Fruit fly (Drosophila melanogaster) whole organism, prepupa: ENCODE results near the gene CG32036.

ENCODE experiments used
- CG11762 ChIP-seq: fragments of 200-800 bp; sonication (Bioruptor generic); optimal IDR thresholded peaks from 3 replicates; lab custom pipeline; 2016; ENCODE audit warnings: missing biosample characterization, missing genetic modification characterization; ENCODE audit not compliant: insufficient read depth
- CG11902 ChIP-seq: fragments of 200-800 bp; sonication (Bioruptor generic); optimal IDR thresholded peaks from 3 replicates; lab custom pipeline; 2016; ENCODE audit warnings: missing biosample characterization, missing genetic modification characterization
- CG1621 ChIP-seq: fragments of 200-800 bp; sonication (Bioruptor generic); optimal IDR thresholded peaks from 3 replicates; lab custom pipeline; 2018; ENCODE audit warnings: missing biosample characterization, mild to moderate bottlenecking, missing genetic modification characterization
- CG3032 ChIP-seq: fragments of 200-800 bp; optimal IDR thresholded peaks from 2 replicates; lab custom pipeline; 2019; ENCODE audit warnings: missing biosample characterization, mild to moderate bottlenecking, missing genetic modification characterization, moderate library complexity
- CG34406 ChIP-seq: fragments of 200-800 bp; sonication (Bioruptor generic); optimal IDR thresholded peaks from 3 replicates; lab custom pipeline; 2016; ENCODE audit warnings: missing biosample characterization, missing genetic modification characterization
- CG4318 ChIP-seq: fragments of 200-800 bp; sonication (Bioruptor generic); optimal IDR thresholded peaks from 3 replicates; lab custom pipeline; 2017; ENCODE audit warnings: missing biosample characterization, mild to moderate bottlenecking, missing genetic modification characterization
- CG6163 ChIP-seq: fragments of 200-800 bp; sonication (Bioruptor generic); IDR thresholded peaks from 3 replicates; pipeline ENCODE4 v1.3.6; 2022; ENCODE audit warnings: missing biosample characterization, missing genetic modification characterization
- CG6276 ChIP-seq: fragments of 200-800 bp; sonication (Bioruptor generic); optimal IDR thresholded peaks from 2 replicates; lab custom pipeline; 2017; ENCODE audit warnings: missing biosample characterization, mild to moderate bottlenecking, missing genetic modification characterization
- CG6808 ChIP-seq: fragments of 200-800 bp; sonication (Bioruptor generic); optimal IDR thresholded peaks from 3 replicates; lab custom pipeline; 2017; ENCODE audit warnings: missing biosample characterization, missing genetic modification characterization, mild to moderate bottlenecking, moderate library complexity, missing genetic modification reagents
- CG8119 ChIP-seq: fragments of 200-800 bp; sonication (Bioruptor generic); IDR thresholded peaks from 3 replicates; pipeline ENCODE4 v1.3.6; 2022; ENCODE audit warnings: missing biosample characterization, missing genetic modification characterization
- Eip75B ChIP-seq: fragments of 200-800 bp; sonication (Bioruptor generic); optimal IDR thresholded peaks from 3 replicates; lab custom pipeline; 2016; ENCODE audit warnings: missing biosample characterization, missing genetic modification characterization
- Eip78C ChIP-seq: fragments of 200-800 bp; sonication (Bioruptor generic); peaks from one replicate; lab custom pipeline; 2016; ENCODE audit warnings: missing biosample characterization, missing genetic modification characterization
- Eip93F ChIP-seq: fragments of 200-800 bp; sonication (Bioruptor generic); optimal IDR thresholded peaks from 2 replicates; lab custom pipeline; 2016; ENCODE audit warnings: missing biosample characterization, mild to moderate bottlenecking, missing genetic modification characterization
- Hr38 ChIP-seq: sonication (Bioruptor generic); optimal IDR thresholded peaks from 2 replicates; lab custom pipeline; 2016; ENCODE audit warnings: missing biosample characterization, missing genetic modification characterization
- Hr4 ChIP-seq: fragments of 200-800 bp; sonication (Bioruptor generic); optimal IDR thresholded peaks from 3 replicates; lab custom pipeline; 2016; ENCODE audit warnings: missing biosample characterization, missing genetic modification characterization
- Lpt ChIP-seq: fragments of 200-800 bp; sonication (Bioruptor generic); optimal IDR thresholded peaks from 3 replicates; lab custom pipeline; 2016; ENCODE audit warnings: missing biosample characterization, missing genetic modification characterization
- Met ChIP-seq: fragments of 200-800 bp; sonication (Bioruptor generic); optimal IDR thresholded peaks from 3 replicates; lab custom pipeline; 2016; ENCODE audit warnings: missing biosample characterization, missing genetic modification characterization
- Smox ChIP-seq: fragments of 200-800 bp; sonication (Bioruptor generic); optimal IDR thresholded peaks from 3 replicates; lab custom pipeline; 2016; ENCODE audit warnings: missing biosample characterization, missing genetic modification characterization
- Sox14 ChIP-seq: fragments of 200-800 bp; sonication (Bioruptor generic); optimal IDR thresholded peaks from 3 replicates; lab custom pipeline; 2016; ENCODE audit warnings: missing biosample characterization, missing genetic modification characterization
- achi ChIP-seq: fragments of 200-800 bp; sonication (Bioruptor generic); optimal IDR thresholded peaks from 3 replicates; lab custom pipeline; 2016; ENCODE audit warnings: missing biosample characterization, missing genetic modification characterization
- cyc ChIP-seq: fragments of 200-800 bp; sonication (Bioruptor generic); optimal IDR thresholded peaks from 3 replicates; lab custom pipeline; 2016; ENCODE audit warnings: missing biosample characterization, missing genetic modification characterization
- dac ChIP-seq: fragments of 200-800 bp; sonication (Bioruptor generic); optimal IDR thresholded peaks from 2 replicates; lab custom pipeline; 2017; ENCODE audit warnings: missing biosample characterization, mild to moderate bottlenecking, missing genetic modification characterization
- dsx ChIP-seq: fragments of 200-800 bp; optimal IDR thresholded peaks from 3 replicates; lab custom pipeline; 2019; ENCODE audit warnings: missing biosample characterization, mild to moderate bottlenecking, missing genetic modification characterization, moderate library complexity; ENCODE audit not compliant: poor library complexity, severe bottlenecking
- fd59A ChIP-seq: fragments of 200-800 bp; sonication (Bioruptor generic); optimal IDR thresholded peaks from 2 replicates; lab custom pipeline; 2017; ENCODE audit warnings: missing biosample characterization, mild to moderate bottlenecking, missing genetic modification characterization, missing genetic modification reagents
- fkh ChIP-seq: fragments of 200-800 bp; sonication (Bioruptor generic); optimal IDR thresholded peaks from 3 replicates; lab custom pipeline; 2017; ENCODE audit warnings: missing biosample characterization, mild to moderate bottlenecking, missing genetic modification characterization, moderate library complexity
- net ChIP-seq: fragments of 200-800 bp; sonication (Bioruptor generic); optimal IDR thresholded peaks from 3 replicates; lab custom pipeline; 2016; ENCODE audit warnings: missing biosample characterization, missing genetic modification characterization
- salr ChIP-seq, 2 experiments: fragments of 200-800 bp; sonication (Bioruptor generic); optimal IDR thresholded peaks; 3 replicates each; lab custom pipeline; 2016 to 2018; ENCODE audit warnings: missing biosample characterization in 2 of 2, missing genetic modification characterization in 2 of 2, mild to moderate bottlenecking in 1 of 2
- ss ChIP-seq, 2 experiments: fragments of 200-800 bp; sonication (Bioruptor generic); optimal IDR thresholded peaks; 2 replicates in 1 of 2; 3 replicates in 1 of 2; lab custom pipeline; 2017 to 2018; ENCODE audit warnings: mild to moderate bottlenecking in 2 of 2, missing biosample characterization in 2 of 2, missing genetic modification characterization in 2 of 2, moderate library complexity in 1 of 2
- svp ChIP-seq: fragments of 200-800 bp; sonication (Bioruptor generic); peaks from one replicate; lab custom pipeline; 2016; ENCODE audit warnings: missing biosample characterization, missing genetic modification characterization
- topi ChIP-seq: fragments of 200-800 bp; sonication (Bioruptor generic); optimal IDR thresholded peaks from 3 replicates; lab custom pipeline; 2016; ENCODE audit warnings: missing biosample characterization, missing genetic modification characterization
- vri ChIP-seq: fragments of 200-800 bp; sonication (Bioruptor generic); optimal IDR thresholded peaks from 3 replicates; lab custom pipeline; 2016; ENCODE audit warnings: missing biosample characterization, mild to moderate bottlenecking, missing genetic modification characterization

CG32036 gene

DNA sequence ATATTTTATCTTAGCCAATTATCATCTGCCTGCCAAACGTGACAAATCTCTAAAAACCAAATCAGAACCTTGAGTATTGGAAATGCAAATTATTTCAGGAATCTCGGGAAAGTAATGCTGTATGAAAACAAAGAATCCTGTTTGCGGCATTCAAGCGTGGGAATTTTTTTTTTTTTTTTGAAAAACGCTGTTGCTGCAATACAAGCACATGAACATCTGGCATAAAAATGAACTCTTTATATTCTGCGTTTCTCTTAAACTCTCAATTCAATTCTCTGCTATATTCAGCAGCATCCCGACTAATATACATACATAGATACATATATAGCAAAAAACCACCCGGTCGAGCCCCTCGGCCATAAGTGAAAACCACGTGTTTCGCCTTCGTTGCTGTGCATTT is 12.3 kb upstream of the CG32036 start:
- TF ChIP-seq Eip78C (peak; percentile 23), CG6276 (GFP tag; lab: Kevin White, UChicago) (no peak)

DNA sequence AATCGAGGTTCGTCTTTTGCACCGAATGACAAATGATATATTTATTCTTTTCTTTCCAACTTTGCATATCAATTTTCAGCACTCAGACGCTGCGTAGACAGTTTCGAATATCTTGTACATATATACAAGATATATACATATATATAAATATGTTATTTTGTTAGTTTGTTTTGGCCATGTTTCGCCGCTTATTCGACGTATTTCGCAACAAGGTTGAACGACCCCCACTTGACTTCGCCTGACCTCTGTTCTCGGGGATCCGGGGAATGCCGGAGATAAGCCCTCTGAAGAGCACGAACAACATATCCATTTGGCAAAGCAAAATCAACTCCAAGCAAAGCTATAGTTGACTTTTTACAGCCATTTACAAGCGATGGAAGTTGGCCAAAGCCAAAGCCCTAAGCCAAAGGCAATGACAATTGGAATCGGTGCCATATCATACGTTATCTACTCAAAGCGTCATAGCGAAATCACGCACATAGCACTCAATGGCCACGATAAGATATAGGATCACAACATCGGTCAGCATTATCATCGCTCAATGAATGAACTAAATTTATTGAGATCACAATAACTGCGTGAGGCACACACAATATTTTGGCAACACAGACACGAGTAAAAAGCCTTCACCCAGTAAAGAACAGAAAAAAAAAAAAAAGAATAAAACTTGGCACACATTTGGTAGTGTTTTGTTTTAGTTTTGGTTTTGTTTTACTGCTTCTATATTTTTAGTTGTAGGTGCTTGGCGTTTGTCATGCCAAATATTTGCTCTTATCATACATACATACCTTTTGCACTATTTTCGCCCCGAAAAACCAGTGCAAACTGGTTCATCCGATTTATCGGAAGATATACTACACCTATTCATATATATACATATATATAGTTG is 11.1 kb upstream of the CG32036 start:
- TF ChIP-seq svp (GFP tag; lab: Kevin White, UChicago) (peak; percentile 82), vri (GFP tag; lab: Kevin White, UChicago) (peak; percentile 13), achi (GFP tag; lab: Kevin White, UChicago) (no peak)

DNA sequence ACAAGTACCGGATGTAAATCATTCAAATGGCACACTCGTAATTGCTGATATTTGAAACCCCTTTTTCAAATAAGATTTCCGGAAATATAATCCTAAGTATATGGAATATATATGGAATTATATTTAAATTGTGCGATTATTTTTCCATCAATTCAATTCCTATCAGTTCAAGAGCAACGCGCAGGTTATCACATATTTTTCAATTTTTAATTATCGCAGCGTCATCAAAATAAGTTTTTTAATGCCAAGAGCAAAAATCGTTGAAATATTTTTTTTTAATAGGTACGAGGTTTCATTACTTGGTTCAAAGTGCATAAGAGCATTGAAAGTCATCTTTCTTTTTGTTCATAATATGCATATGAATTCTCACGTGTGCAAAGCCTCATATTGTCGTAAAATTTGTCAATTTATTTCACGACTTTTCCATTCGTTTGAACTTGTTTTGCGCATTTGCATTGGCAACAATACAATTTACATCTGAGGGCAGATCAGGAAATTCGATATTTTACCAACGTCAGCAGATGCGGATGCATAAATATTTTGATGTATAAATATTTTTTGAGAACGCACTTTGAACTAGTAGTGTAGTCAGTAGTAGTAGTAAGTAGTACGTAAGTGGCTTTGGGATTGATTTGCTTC is 9.1 kb upstream of the CG32036 start:
- TF ChIP-seq fd59A (GFP tag; lab: Kevin White, UChicago): no peak
- TF ChIP-seq Smox (GFP tag; lab: Kevin White, UChicago): no peak
- TF ChIP-seq achi (GFP tag; lab: Kevin White, UChicago): no peak
- TF ChIP-seq topi (GFP tag; lab: Kevin White, UChicago): no peak
- peak; percentile 90 for TF ChIP-seq svp (GFP tag; lab: Kevin White, UChicago)
- TF ChIP-seq Sox14 (GFP tag; lab: Kevin White, UChicago): no peak
- TF ChIP-seq Hr38: no peak
- no peak for TF ChIP-seq CG6276 (GFP tag; lab: Kevin White, UChicago)
- no peak for TF ChIP-seq Hr4 (GFP tag; lab: Kevin White, UChicago)

DNA sequence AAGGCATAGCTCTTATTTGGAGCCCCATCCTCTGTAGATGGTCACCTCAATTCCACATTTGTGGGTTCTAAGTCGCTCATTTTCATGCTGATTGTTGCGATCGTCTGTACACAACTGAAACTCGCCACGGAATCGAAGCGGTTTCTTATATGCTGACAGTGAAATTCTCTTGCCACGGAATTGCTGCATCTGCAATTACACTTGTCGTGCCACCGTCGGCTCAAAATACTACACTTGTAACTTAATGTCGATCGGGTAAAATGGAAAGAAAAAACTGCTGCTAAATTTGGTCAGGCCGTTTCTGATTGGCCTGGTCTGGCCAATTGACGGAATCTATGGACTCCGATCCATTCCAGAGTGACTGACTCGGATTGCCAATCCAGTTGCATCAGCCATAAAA is 8.2 kb upstream of the CG32036 start:
- TF ChIP-seq ss (GFP tag; optimal IDR thresholded peaks at IDR 0.05; lab: Kevin White, UChicago) (no peak), Eip93F (GFP tag; lab: Kevin White, UChicago) (no peak), net (no peak), CG1621 (no peak), fkh (GFP tag; lab: Kevin White, UChicago) (no peak), Eip75B (GFP tag; lab: Kevin White, UChicago) (no peak), dac (GFP tag; lab: Kevin White, UChicago) (no peak), fd59A (GFP tag; lab: Kevin White, UChicago) (no peak), Sox14 (GFP tag; lab: Kevin White, UChicago) (no peak), Met (GFP tag; lab: Kevin White, UChicago) (no peak), CG6808 (GFP tag; lab: Kevin White, UChicago) (no peak), Lpt (GFP tag; lab: Kevin White, UChicago) (no peak), CG3032 (tag; lab: Kevin White, UChicago) (no peak), CG11902 (GFP tag; lab: Kevin White, UChicago) (no peak), CG4318 (GFP tag; lab: Kevin White, UChicago) (no peak), dsx (GFP tag; lab: Kevin White, UChicago) (no peak), cyc (GFP tag; lab: Kevin White, UChicago) (no peak), CG11762 (no peak), CG8119 (no peak), CG34406 (GFP tag; lab: Kevin White, UChicago) (no peak)

dm6 chr3L:9492115-9492514 is 3.1 kb upstream of the CG32036 start, which contains the start of gene CG32037:
Gene CG32037, minus strand, starts transcription at chr3L:9492215.
- TF ChIP-seq topi (GFP tag; lab: Kevin White, UChicago) (no peak), fkh (GFP tag; lab: Kevin White, UChicago) (no peak), CG3032 (tag; lab: Kevin White, UChicago) (no peak), Eip93F (GFP tag; lab: Kevin White, UChicago) (no peak), CG6163 (no peak), salr (GFP tag; optimal IDR thresholded peaks at IDR 0.05; lab: Kevin White, UChicago) (no peak), Eip75B (GFP tag; lab: Kevin White, UChicago) (no peak), dac (GFP tag; lab: Kevin White, UChicago) (no peak), svp (GFP tag; lab: Kevin White, UChicago) (no peak)
